Worm (Caenorhabditis elegans) whole organism, L2 larva: ENCODE data around the gene C29E4.12.

Experiments
- C34F6.9 ChIP-seq: fragments of 150-350 bp; optimal IDR thresholded peaks from 2 replicates; lab custom pipeline; 2014; ENCODE audit warnings: missing biosample characterization, missing genetic modification characterization
- F13H6.1 ChIP-seq: sonication (generic microtip); optimal IDR thresholded peaks from 2 replicates; lab custom pipeline; 2016; ENCODE audit warnings: missing genetic modification characterization, missing compliant biosample characterization
- R02D3.7 ChIP-seq: fragments of 150-350 bp; optimal IDR thresholded peaks from 2 replicates; lab custom pipeline; 2014; ENCODE audit warnings: missing biosample characterization, missing genetic modification characterization
- Y55F3AM.14 ChIP-seq: fragments of 200-800 bp; sonication (Bioruptor generic); optimal IDR thresholded peaks from 2 replicates; lab custom pipeline; 2018; ENCODE audit warnings: mild to moderate bottlenecking, missing genetic modification characterization, missing compliant biosample characterization
- ZK546.5 ChIP-seq: sonication (generic microtip); optimal IDR thresholded peaks from 2 replicates; lab custom pipeline; 2017; ENCODE audit warnings: missing biosample characterization, missing genetic modification characterization
- alr-1 ChIP-seq: fragments of 150-350 bp; optimal IDR thresholded peaks from 2 replicates; lab custom pipeline; 2014; ENCODE audit warnings: missing biosample characterization, missing genetic modification characterization
- aly-2 ChIP-seq: fragments of 150-350 bp; optimal IDR thresholded peaks from 2 replicates; lab custom pipeline; 2014; ENCODE audit warnings: missing biosample characterization, missing genetic modification characterization
- ama-1 ChIP-seq: fragments of 150-350 bp; optimal IDR thresholded peaks from 2 replicates; lab custom pipeline; 2018; ENCODE audit warnings: inconsistent platforms
- blmp-1 ChIP-seq: sonication (generic microtip); optimal IDR thresholded peaks from 2 replicates; lab custom pipeline; 2017; ENCODE audit warnings: missing genetic modification characterization, mild to moderate bottlenecking, missing compliant biosample characterization, antibody characterized with exemption, moderate library complexity; ENCODE audit not compliant: insufficient read depth
- ceh-16 ChIP-seq: fragments of 150-350 bp; optimal IDR thresholded peaks from 2 replicates; lab custom pipeline; 2014; ENCODE audit warnings: missing biosample characterization, missing genetic modification characterization
- ceh-82 ChIP-seq: fragments of 150-350 bp; optimal IDR thresholded peaks from 2 replicates; lab custom pipeline; 2014; ENCODE audit warnings: missing biosample characterization, missing genetic modification characterization
- crh-2 ChIP-seq: sonication (generic microtip); optimal IDR thresholded peaks from 2 replicates; lab custom pipeline; 2017; ENCODE audit warnings: missing biosample characterization, missing genetic modification characterization
- dmd-4 ChIP-seq: sonication (generic microtip); optimal IDR thresholded peaks from 2 replicates; lab custom pipeline; 2017; ENCODE audit warnings: missing biosample characterization, missing genetic modification characterization
- egl-27 ChIP-seq: sonication (generic microtip); optimal IDR thresholded peaks from 3 replicates; lab custom pipeline; 2017; ENCODE audit warnings: missing biosample characterization, missing genetic modification reagents, missing genetic modification characterization
- elt-1 ChIP-seq: fragments of 150-350 bp; optimal IDR thresholded peaks from 2 replicates; lab custom pipeline; 2014; ENCODE audit warnings: missing biosample characterization, missing genetic modification characterization
- elt-3 ChIP-seq: sonication (generic microtip); optimal IDR thresholded peaks from 2 replicates; lab custom pipeline; 2017; ENCODE audit warnings: missing biosample characterization, missing genetic modification characterization
- fos-1 ChIP-seq: fragments of 150-350 bp; optimal IDR thresholded peaks from 2 replicates; lab custom pipeline; 2014; ENCODE audit warnings: missing biosample characterization, missing genetic modification characterization
- gmeb-1 ChIP-seq: fragments of 150-350 bp; optimal IDR thresholded peaks from 2 replicates; lab custom pipeline; 2014; ENCODE audit warnings: missing biosample characterization, missing genetic modification characterization
- lin-11 ChIP-seq: fragments of 150-350 bp; sonication (generic microtip); optimal IDR thresholded peaks from 2 replicates; lab custom pipeline; 2014; ENCODE audit warnings: missing biosample characterization, missing genetic modification characterization, inconsistent platforms, mixed read lengths
- lin-13 ChIP-seq: fragments of 150-350 bp; optimal IDR thresholded peaks from 2 replicates; lab custom pipeline; 2014; ENCODE audit warnings: missing biosample characterization, missing genetic modification reagents, missing genetic modification characterization
- lin-39 ChIP-seq: fragments of 150-350 bp; optimal IDR thresholded peaks from 2 replicates; lab custom pipeline; 2014; ENCODE audit warnings: missing biosample characterization, missing genetic modification reagents, missing genetic modification characterization
- lsy-2 ChIP-seq, 2 experiments: fragments of 150-350 bp in 1 of 2; sonication (generic microtip) in 1 of 2; optimal IDR thresholded peaks; 2 replicates each; lab custom pipeline; 2014 to 2017; ENCODE audit warnings: missing biosample characterization in 2 of 2, missing genetic modification characterization in 2 of 2
- mab-5 ChIP-seq: fragments of 150-350 bp; optimal IDR thresholded peaks from 2 replicates; lab custom pipeline; 2014; ENCODE audit warnings: missing biosample characterization, missing genetic modification characterization
- mbf-1 ChIP-seq: sonication (generic microtip); optimal IDR thresholded peaks from 2 replicates; lab custom pipeline; 2017; ENCODE audit warnings: missing biosample characterization, missing genetic modification characterization
- mdl-1 ChIP-seq, 2 experiments: fragments of 150-350 bp in 1 of 2; sonication (generic microtip) in 1 of 2; optimal IDR thresholded peaks; 2 replicates each; lab custom pipeline; 2017; ENCODE audit warnings: missing biosample characterization in 2 of 2, missing genetic modification characterization in 2 of 2
- nhr-10 ChIP-seq: sonication (generic microtip); optimal IDR thresholded peaks from 2 replicates; lab custom pipeline; 2017; ENCODE audit warnings: missing biosample characterization, missing genetic modification characterization
- nhr-11 ChIP-seq: fragments of 150-350 bp; optimal IDR thresholded peaks from 2 replicates; lab custom pipeline; 2014; ENCODE audit warnings: missing biosample characterization, missing genetic modification characterization
- nhr-12 ChIP-seq: fragments of 150-350 bp; optimal IDR thresholded peaks from 2 replicates; lab custom pipeline; 2014; ENCODE audit warnings: missing biosample characterization, missing genetic modification characterization
- nhr-129 ChIP-seq: fragments of 150-350 bp; optimal IDR thresholded peaks from 2 replicates; lab custom pipeline; 2014; ENCODE audit warnings: missing biosample characterization, missing genetic modification characterization
- nhr-21 ChIP-seq: fragments of 150-350 bp; optimal IDR thresholded peaks from 2 replicates; lab custom pipeline; 2014; ENCODE audit warnings: missing biosample characterization, missing genetic modification characterization
- nhr-23 ChIP-seq: fragments of 150-350 bp; optimal IDR thresholded peaks from 2 replicates; lab custom pipeline; 2014; ENCODE audit warnings: missing biosample characterization, missing genetic modification reagents, missing genetic modification characterization
- nhr-237 ChIP-seq: fragments of 150-350 bp; optimal IDR thresholded peaks from 2 replicates; lab custom pipeline; 2014; ENCODE audit warnings: missing biosample characterization, missing genetic modification characterization
- nhr-25 ChIP-seq: fragments of 150-350 bp; sonication (generic microtip); optimal IDR thresholded peaks from 3 replicates; lab custom pipeline; 2014; ENCODE audit warnings: missing biosample characterization, missing genetic modification characterization
- nhr-6 ChIP-seq: fragments of 150-350 bp; optimal IDR thresholded peaks from 2 replicates; lab custom pipeline; 2014; ENCODE audit warnings: missing biosample characterization, missing genetic modification characterization
- nhr-77 ChIP-seq: fragments of 150-350 bp; optimal IDR thresholded peaks from 2 replicates; lab custom pipeline; 2014; ENCODE audit warnings: missing biosample characterization, missing genetic modification characterization
- peb-1 ChIP-seq: fragments of 150-350 bp; optimal IDR thresholded peaks from 2 replicates; lab custom pipeline; 2014; ENCODE audit warnings: missing biosample characterization, missing genetic modification characterization
- sem-4 ChIP-seq: fragments of 150-350 bp; optimal IDR thresholded peaks from 2 replicates; lab custom pipeline; 2014; ENCODE audit warnings: missing biosample characterization, missing genetic modification reagents, missing genetic modification characterization
- skn-1 ChIP-seq: sonication (generic microtip); optimal IDR thresholded peaks from 2 replicates; lab custom pipeline; 2017; ENCODE audit warnings: missing biosample characterization, missing genetic modification characterization
- sma-3 ChIP-seq: sonication (generic microtip); optimal IDR thresholded peaks from 2 replicates; lab custom pipeline; 2016; ENCODE audit warnings: missing genetic modification reagents, missing genetic modification characterization, missing compliant biosample characterization
- sma-9 ChIP-seq, 2 experiments: fragments of 150-350 bp in 1 of 2; sonication (generic microtip) in 1 of 2; optimal IDR thresholded peaks; 2 replicates each; lab custom pipeline; 2014 to 2016; ENCODE audit warnings: missing genetic modification characterization in 2 of 2, mild to moderate bottlenecking in 1 of 2, missing biosample characterization in 1 of 2, missing compliant biosample characterization in 1 of 2, missing genetic modification reagents in 1 of 2, moderate library complexity in 1 of 2
- snpc-4 ChIP-seq: fragments of 150-350 bp; optimal IDR thresholded peaks from 2 replicates; lab custom pipeline; 2014; ENCODE audit warnings: missing biosample characterization, missing genetic modification characterization
- unc-39 ChIP-seq: fragments of 150-350 bp; optimal IDR thresholded peaks from 2 replicates; lab custom pipeline; 2014; ENCODE audit warnings: missing biosample characterization, missing genetic modification characterization
- unc-55 ChIP-seq: fragments of 150-350 bp; sonication (generic microtip); optimal IDR thresholded peaks from 3 replicates; lab custom pipeline; 2014; ENCODE audit warnings: missing biosample characterization, missing genetic modification reagents, missing genetic modification characterization
- unc-62 ChIP-seq: fragments of 150-350 bp; optimal IDR thresholded peaks from 2 replicates; lab custom pipeline; 2014; ENCODE audit warnings: missing biosample characterization, missing genetic modification reagents, missing genetic modification characterization
- zag-1 ChIP-seq: fragments of 150-350 bp; optimal IDR thresholded peaks from 2 replicates; lab custom pipeline; 2014; ENCODE audit warnings: missing biosample characterization, missing genetic modification characterization
- ztf-1 ChIP-seq: fragments of 200-800 bp; sonication (Bioruptor generic); conservative IDR thresholded peaks from 2 replicates; pipeline ENCODE4 v1.3.6; 2022; ENCODE audit warnings: missing genetic modification characterization, missing compliant biosample characterization
- ztf-11 ChIP-seq: sonication (generic microtip); optimal IDR thresholded peaks from 2 replicates; lab custom pipeline; 2017; ENCODE audit warnings: missing biosample characterization, missing genetic modification characterization
- ztf-4 ChIP-seq: fragments of 150-350 bp; optimal IDR thresholded peaks from 2 replicates; lab custom pipeline; 2014; ENCODE audit warnings: missing biosample characterization, missing genetic modification characterization

The C29E4.12 gene

ce11 chrIII:7911621-7912020 lies 29.3 kb upstream of the C29E4.12 start, which contains the start of gene ZK688.7:
Gene ZK688.7 (minus strand): TSS chrIII:7911634.
- TF ChIP-seq fos-1 (peak; percentile 4), skn-1 (tag; lab: Kevin White, UChicago) (no peak), nhr-12 (tag; lab: Kevin White, UChicago) (no peak), elt-1 (tag; lab: Kevin White, UChicago) (no peak), sma-3 (GFP tag; lab: Kevin White, UChicago) (no peak), lin-13 (GFP tag; lab: Kevin White, UChicago) (no peak), nhr-23 (tag; lab: Kevin White, UChicago) (no peak), lsy-2 (tag; optimal IDR thresholded peaks at IDR 0.05; lab: Kevin White, UChicago) (peak in 1 of 2 experiments; percentile 38), zag-1 (no peak), mbf-1 (tag; lab: Kevin White, UChicago) (no peak), nhr-77 (tag; lab: Kevin White, UChicago) (no peak), nhr-11 (no peak), peb-1 (tag; lab: Kevin White, UChicago) (no peak), nhr-21 (tag; lab: Kevin White, UChicago) (no peak), ceh-16 (tag; lab: Kevin White, UChicago) (no peak), ceh-82 (tag; lab: Kevin White, UChicago) (no peak), blmp-1 (tag; lab: Kevin White, UChicago) (no peak), nhr-237 (tag; lab: Kevin White, UChicago) (no peak), ztf-11 (tag; lab: Kevin White, UChicago) (no peak), nhr-129 (tag; lab: Kevin White, UChicago) (peak; percentile 57), unc-62 (GFP tag; lab: Kevin White, UChicago) (no peak), ama-1 (lab: Kevin White, UChicago) (no peak), snpc-4 (tag; lab: Kevin White, UChicago) (no peak), ztf-1 (GFP tag; lab: Robert Waterston, UW) (no peak), F13H6.1 (tag; lab: Kevin White, UChicago) (no peak), nhr-10 (tag; lab: Kevin White, UChicago) (no peak), dmd-4 (tag; lab: Kevin White, UChicago) (no peak), nhr-6 (tag; lab: Kevin White, UChicago) (no peak), aly-2 (no peak), gmeb-1 (tag; lab: Kevin White, UChicago) (no peak), lin-39 (tag; lab: Kevin White, UChicago) (no peak), ZK546.5 (tag; lab: Kevin White, UChicago) (no peak), sma-9 (GFP tag; optimal IDR thresholded peaks at IDR 0.05; lab: Kevin White, UChicago) (no peak), sma-9 (tag; optimal IDR thresholded peaks at IDR 0.05; lab: Kevin White, UChicago) (no peak), nhr-25 (tag; lab: Kevin White, UChicago) (peak; percentile 56), mdl-1 (tag; optimal IDR thresholded peaks at IDR 0.05; lab: Kevin White, UChicago) (no peak), Y55F3AM.14 (GFP tag; lab: Kevin White, UChicago) (no peak), unc-39 (tag; lab: Kevin White, UChicago) (no peak), ztf-4 (tag; lab: Kevin White, UChicago) (no peak), elt-3 (no peak), unc-55 (GFP tag; lab: Kevin White, UChicago) (no peak), mab-5 (no peak), alr-1 (tag; lab: Kevin White, UChicago) (no peak), sem-4 (tag; lab: Kevin White, UChicago) (no peak), lin-11 (tag; lab: Kevin White, UChicago) (no peak), C34F6.9 (tag; lab: Kevin White, UChicago) (peak; percentile 51), crh-2 (tag; lab: Kevin White, UChicago) (peak; percentile 13), egl-27 (tag; lab: Kevin White, UChicago) (no peak), R02D3.7 (tag; lab: Kevin White, UChicago) (no peak)
- TF ChIP-seq, all 48 proteins: peak for 6
